Worm (Caenorhabditis elegans) whole organism, mixed stage, embryonic: ENCODE data around the gene emc-5.

ENCODE experiments used
- M03D4.4 ChIP-seq: sonication (generic microtip); optimal IDR thresholded peaks from 2 replicates; lab custom pipeline; 2017; ENCODE audit warnings: mild to moderate bottlenecking, missing genetic modification characterization, missing compliant biosample characterization
- bed-3 ChIP-seq: fragments of 200-800 bp; sonication (Bioruptor generic); optimal IDR thresholded peaks from 3 replicates; lab custom pipeline; 2018; ENCODE audit warnings: mild to moderate bottlenecking, missing genetic modification characterization, moderate library complexity, missing compliant biosample characterization
- blmp-1 ChIP-seq: fragments of 150-350 bp; optimal IDR thresholded peaks from 2 replicates; lab custom pipeline; 2014; ENCODE audit warnings: missing biosample characterization, missing genetic modification characterization
- ceh-39 ChIP-seq: fragments of 150-350 bp; optimal IDR thresholded peaks from 2 replicates; lab custom pipeline; 2014; ENCODE audit warnings: missing biosample characterization, missing genetic modification characterization
- ceh-43 ChIP-seq: fragments of 200-800 bp; sonication (Bioruptor generic); optimal IDR thresholded peaks from 2 replicates; lab custom pipeline; 2018; ENCODE audit warnings: mild to moderate bottlenecking, missing genetic modification characterization, moderate library complexity, missing compliant biosample characterization
- ceh-83 ChIP-seq: fragments of 200-800 bp; sonication (Bioruptor generic); optimal IDR thresholded peaks from 2 replicates; lab custom pipeline; 2018; ENCODE audit warnings: mild to moderate bottlenecking, missing genetic modification characterization, missing compliant biosample characterization
- ces-1 ChIP-seq: fragments of 150-350 bp; optimal IDR thresholded peaks from 2 replicates; lab custom pipeline; 2014; ENCODE audit warnings: missing biosample characterization, missing genetic modification reagents, missing genetic modification characterization
- cnd-1 ChIP-seq: fragments of 200-800 bp; sonication (Bioruptor generic); optimal IDR thresholded peaks from 2 replicates; lab custom pipeline; 2018; ENCODE audit warnings: mild to moderate bottlenecking, missing genetic modification characterization, missing compliant biosample characterization
- drap-1 ChIP-seq: fragments of 200-800 bp; sonication (Bioruptor generic); optimal IDR thresholded peaks from 3 replicates; lab custom pipeline; 2018; ENCODE audit warnings: mild to moderate bottlenecking, missing genetic modification characterization, missing compliant biosample characterization
- elt-1 ChIP-seq: sonication (generic microtip); optimal IDR thresholded peaks from 2 replicates; lab custom pipeline; 2017; ENCODE audit warnings: missing genetic modification characterization, mild to moderate bottlenecking, missing compliant biosample characterization, antibody characterized with exemption, moderate library complexity, borderline replicate concordance; ENCODE audit not compliant: insufficient read depth
- elt-3 ChIP-seq: fragments of 150-350 bp; optimal IDR thresholded peaks from 2 replicates; lab custom pipeline; 2014; ENCODE audit warnings: missing biosample characterization, missing genetic modification characterization
- flh-1 ChIP-seq: fragments of 200-800 bp; sonication (Bioruptor generic); optimal IDR thresholded peaks from 2 replicates; lab custom pipeline; 2018; ENCODE audit warnings: mild to moderate bottlenecking, missing genetic modification characterization, moderate library complexity, missing compliant biosample characterization
- ham-2 ChIP-seq: fragments of 200-800 bp; sonication (Bioruptor generic); optimal IDR thresholded peaks from 2 replicates; lab custom pipeline; 2018; ENCODE audit warnings: mild to moderate bottlenecking, missing genetic modification characterization, missing compliant biosample characterization
- hlh-1 ChIP-seq: fragments of 150-350 bp; optimal IDR thresholded peaks from 2 replicates; lab custom pipeline; 2014; ENCODE audit warnings: missing biosample characterization, missing genetic modification reagents, missing genetic modification characterization
- lin-13 ChIP-seq: fragments of 150-350 bp; optimal IDR thresholded peaks from 2 replicates; lab custom pipeline; 2014; ENCODE audit warnings: missing biosample characterization, missing genetic modification characterization
- lin-32 ChIP-seq: fragments of 200-800 bp; sonication (Bioruptor generic); optimal IDR thresholded peaks from 2 replicates; lab custom pipeline; 2018; ENCODE audit warnings: mild to moderate bottlenecking, missing genetic modification characterization, missing compliant biosample characterization
- lsy-2 ChIP-seq: fragments of 150-350 bp; optimal IDR thresholded peaks from 2 replicates; lab custom pipeline; 2014; ENCODE audit warnings: missing biosample characterization, missing genetic modification characterization
- mep-1 ChIP-seq: fragments of 150-350 bp; optimal IDR thresholded peaks from 2 replicates; lab custom pipeline; 2017; ENCODE audit warnings: missing biosample characterization, missing genetic modification reagents, missing genetic modification characterization, inconsistent platforms
- mls-2 ChIP-seq: sonication (generic microtip); optimal IDR thresholded peaks from 2 replicates; lab custom pipeline; 2016; ENCODE audit warnings: mild to moderate bottlenecking, missing genetic modification characterization, moderate library complexity, missing compliant biosample characterization
- nhr-12 ChIP-seq: fragments of 150-350 bp; optimal IDR thresholded peaks from 2 replicates; lab custom pipeline; 2014; ENCODE audit warnings: missing biosample characterization, missing genetic modification characterization
- nhr-2 ChIP-seq: fragments of 150-350 bp; optimal IDR thresholded peaks from 2 replicates; lab custom pipeline; 2014; ENCODE audit warnings: missing biosample characterization, missing genetic modification characterization
- nhr-237 ChIP-seq: fragments of 150-350 bp; optimal IDR thresholded peaks from 2 replicates; lab custom pipeline; 2014; ENCODE audit warnings: missing biosample characterization, missing genetic modification characterization
- nhr-28 ChIP-seq: fragments of 150-350 bp; optimal IDR thresholded peaks from 2 replicates; lab custom pipeline; 2014; ENCODE audit warnings: missing biosample characterization, missing genetic modification characterization
- nhr-76 ChIP-seq: sonication (generic microtip); optimal IDR thresholded peaks from 2 replicates; lab custom pipeline; 2017; ENCODE audit warnings: missing biosample characterization, missing genetic modification characterization
- pha-4 ChIP-seq: fragments of 150-350 bp; optimal IDR thresholded peaks from 2 replicates; lab custom pipeline; 2018; ENCODE audit warnings: missing biosample characterization, missing genetic modification reagents, missing genetic modification characterization
- sem-2 ChIP-seq: fragments of 200-800 bp; sonication (Bioruptor generic); optimal IDR thresholded peaks from 2 replicates; lab custom pipeline; 2018; ENCODE audit warnings: mild to moderate bottlenecking, missing genetic modification characterization, missing compliant biosample characterization
- snpc-4 ChIP-seq: fragments of 150-350 bp; optimal IDR thresholded peaks from 2 replicates; lab custom pipeline; 2014; ENCODE audit warnings: missing biosample characterization, missing genetic modification characterization
- sptf-1 ChIP-seq: sonication (generic microtip); optimal IDR thresholded peaks from 2 replicates; lab custom pipeline; 2017; ENCODE audit warnings: mild to moderate bottlenecking, missing genetic modification characterization, moderate library complexity, missing compliant biosample characterization
- tbx-8 ChIP-seq: fragments of 200-800 bp; sonication (Bioruptor generic); optimal IDR thresholded peaks from 2 replicates; lab custom pipeline; 2018; ENCODE audit warnings: mild to moderate bottlenecking, missing genetic modification characterization, moderate library complexity, missing compliant biosample characterization
- unc-120 ChIP-seq: sonication (generic microtip); optimal IDR thresholded peaks from 2 replicates; lab custom pipeline; 2017; ENCODE audit warnings: missing genetic modification characterization, missing compliant biosample characterization; ENCODE audit not compliant: poor library complexity, severe bottlenecking
- unc-62 ChIP-seq: fragments of 150-350 bp; optimal IDR thresholded peaks from 2 replicates; lab custom pipeline; 2014; ENCODE audit warnings: missing biosample characterization, missing genetic modification reagents, missing genetic modification characterization
- zip-8 ChIP-seq: fragments of 150-350 bp; optimal IDR thresholded peaks from 2 replicates; lab custom pipeline; 2014; ENCODE audit warnings: missing biosample characterization, missing genetic modification characterization
- ztf-11 ChIP-seq: fragments of 150-350 bp; optimal IDR thresholded peaks from 2 replicates; lab custom pipeline; 2014; ENCODE audit warnings: missing biosample characterization, missing genetic modification characterization

The emc-5 gene

ce11 chrII:11518184-11518583 is 21.6 kb downstream of the emc-5 start, which contains the start of gene B0334.10:
TSS of gene B0334.10 (plus strand) at chrII:11518484.
- TF ChIP-seq sem-2 (no peak), cnd-1 (tag; lab: Kevin White, UChicago) (no peak), pha-4 (tag; lab: Kevin White, UChicago) (no peak), unc-120 (no peak), M03D4.4 (tag; lab: Kevin White, UChicago) (no peak), ham-2 (GFP tag; lab: Kevin White, UChicago) (no peak), nhr-12 (no peak), hlh-1 (tag; lab: Kevin White, UChicago) (no peak), nhr-2 (tag; lab: Kevin White, UChicago) (no peak), ceh-43 (GFP tag; lab: Kevin White, UChicago) (no peak), ceh-83 (no peak), ceh-39 (tag; lab: Kevin White, UChicago) (no peak), zip-8 (tag; lab: Kevin White, UChicago) (no peak), ztf-11 (tag; lab: Kevin White, UChicago) (no peak), flh-1 (GFP tag; lab: Kevin White, UChicago) (no peak)

- TF ChIP-seq ces-1 (no peak), flh-1 (GFP tag; lab: Kevin White, UChicago) (no peak), sem-2 (no peak), nhr-76 (tag; lab: Kevin White, UChicago) (no peak), blmp-1 (no peak), nhr-2 (tag; lab: Kevin White, UChicago) (no peak), ceh-43 (GFP tag; lab: Kevin White, UChicago) (no peak), unc-62 (no peak), cnd-1 (tag; lab: Kevin White, UChicago) (no peak), mls-2 (no peak), ztf-11 (tag; lab: Kevin White, UChicago) (no peak), tbx-8 (GFP tag; lab: Kevin White, UChicago) (no peak), ceh-83 (no peak)
- TF ChIP-seq, all 35 proteins: peak for 0
Observed at ce11 chrII:11521300-11521699, 24.7 kb downstream of the emc-5 start, which contains the start of gene Y62F5A.10. TSS of gene Y62F5A.10 (plus strand) at chrII:11521600.

DNA sequence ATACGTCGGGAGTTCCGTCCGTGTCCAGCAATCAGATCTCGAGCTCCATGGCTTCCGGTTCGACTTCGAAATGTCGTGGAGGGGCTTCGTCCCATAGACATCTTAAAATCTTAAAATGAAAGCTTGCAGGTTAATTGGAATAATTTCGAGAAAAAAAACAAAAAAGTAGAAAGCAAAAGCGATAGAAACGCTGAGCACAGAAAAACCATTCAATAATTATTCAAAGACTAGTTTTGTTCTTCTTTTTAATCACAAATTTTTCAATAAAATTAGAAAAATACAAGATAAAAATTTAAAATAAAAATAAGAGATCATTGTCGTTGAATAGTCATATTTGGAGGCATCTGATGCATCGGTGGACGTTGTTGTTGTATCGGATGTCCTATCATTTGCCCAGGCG is 30.4 kb downstream of the emc-5 start, which contains the start of gene age-1:
TSS of gene age-1 (minus strand) at position 101 of the 400 bp plus-strand sequence.
- TF ChIP-seq ztf-11 (tag; lab: Kevin White, UChicago) (no peak), mls-2 (no peak), ceh-39 (tag; lab: Kevin White, UChicago) (no peak), nhr-2 (tag; lab: Kevin White, UChicago) (no peak), cnd-1 (tag; lab: Kevin White, UChicago) (no peak), lsy-2 (tag; lab: Kevin White, UChicago) (no peak), snpc-4 (no peak), ces-1 (no peak), tbx-8 (GFP tag; lab: Kevin White, UChicago) (no peak), mep-1 (tag; lab: Kevin White, UChicago) (no peak), elt-1 (tag; lab: Kevin White, UChicago) (no peak), ceh-43 (GFP tag; lab: Kevin White, UChicago) (no peak), pha-4 (tag; lab: Kevin White, UChicago) (no peak), nhr-28 (no peak), elt-3 (tag; lab: Kevin White, UChicago) (no peak), hlh-1 (tag; lab: Kevin White, UChicago) (no peak), sptf-1 (no peak), ham-2 (GFP tag; lab: Kevin White, UChicago) (no peak), drap-1 (no peak)

- no peak for TF ChIP-seq elt-1 (tag; lab: Kevin White, UChicago)
Observed at ce11 chrII:11533716-11534115, 37.1 kb downstream of the emc-5 start, which contains the start of gene mdt-8. TSS of gene mdt-8 (minus strand) at chrII:11533816.

DNA sequence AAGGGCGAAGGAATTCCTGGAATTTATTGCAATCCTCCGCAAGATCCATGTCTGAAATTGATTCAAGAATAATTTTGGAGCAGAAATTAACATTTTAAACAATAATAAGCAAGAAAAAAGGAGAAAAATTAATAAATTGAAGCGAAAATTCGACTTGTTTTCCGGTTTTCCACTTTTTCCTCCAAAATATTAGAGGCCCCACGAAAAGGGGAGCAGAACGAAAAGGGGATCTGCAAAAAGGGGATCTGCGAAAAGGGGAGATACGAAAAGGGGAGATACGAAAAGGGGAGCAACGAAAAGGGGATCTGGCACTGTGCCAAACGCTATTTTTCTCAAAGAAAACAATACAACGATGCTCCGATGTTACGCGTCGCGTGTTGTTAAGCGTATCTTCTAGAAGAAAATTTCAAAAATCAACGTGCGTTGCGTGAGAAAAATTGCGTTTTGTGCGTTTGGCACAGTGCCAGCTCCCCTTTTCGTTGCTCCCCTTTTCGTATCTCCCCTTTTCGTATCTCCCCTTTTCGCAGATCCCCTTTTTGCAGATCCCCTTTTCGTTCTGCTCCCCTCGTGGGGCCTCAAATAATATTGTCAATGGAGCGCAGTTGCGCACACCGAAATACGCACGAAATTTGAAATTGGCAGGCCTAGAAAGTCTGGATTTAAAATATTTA is 38.0 kb downstream of the emc-5 start, which contains the start of gene Y62F5A.12:
TSS of gene Y62F5A.12 (minus strand) at position 51 of the 671 bp plus-strand sequence.
- TF ChIP-seq nhr-237 (tag; lab: Kevin White, UChicago) (peak; percentile 1), tbx-8 (GFP tag; lab: Kevin White, UChicago) (peak; percentile 6), mep-1 (tag; lab: Kevin White, UChicago) (peak; percentile 85), lin-32 (peak; percentile 56), cnd-1 (tag; lab: Kevin White, UChicago) (peak; percentile 68), bed-3 (GFP tag; lab: Kevin White, UChicago) (peak; percentile 17), hlh-1 (tag; lab: Kevin White, UChicago) (peak; percentile 7), sptf-1 (peak; percentile 95), lin-13 (peak; percentile 77), lsy-2 (tag; lab: Kevin White, UChicago) (peak; percentile 46), ces-1 (peak; percentile 61), drap-1 (peak; percentile 57), M03D4.4 (tag; lab: Kevin White, UChicago) (peak; percentile 49), mls-2 (peak; percentile 52), unc-120 (peak; percentile 79), ham-2 (GFP tag; lab: Kevin White, UChicago) (peak; percentile 26), pha-4 (tag; lab: Kevin White, UChicago) (peak; percentile 22)
